Worm (Caenorhabditis elegans) whole organism, L2 larva: Measurements from ENCODE around the gene nhr-127.

Experiments
- lin-11 ChIP-seq: fragments of 150-350 bp; sonication (generic microtip); optimal IDR thresholded peaks from 2 replicates; lab custom pipeline; 2014; ENCODE audit warnings: missing biosample characterization, missing genetic modification characterization, inconsistent platforms, mixed read lengths
- lin-13 ChIP-seq: fragments of 150-350 bp; optimal IDR thresholded peaks from 2 replicates; lab custom pipeline; 2014; ENCODE audit warnings: missing biosample characterization, missing genetic modification reagents, missing genetic modification characterization
- nhr-77 ChIP-seq: fragments of 150-350 bp; optimal IDR thresholded peaks from 2 replicates; lab custom pipeline; 2014; ENCODE audit warnings: missing biosample characterization, missing genetic modification characterization

DNA sequence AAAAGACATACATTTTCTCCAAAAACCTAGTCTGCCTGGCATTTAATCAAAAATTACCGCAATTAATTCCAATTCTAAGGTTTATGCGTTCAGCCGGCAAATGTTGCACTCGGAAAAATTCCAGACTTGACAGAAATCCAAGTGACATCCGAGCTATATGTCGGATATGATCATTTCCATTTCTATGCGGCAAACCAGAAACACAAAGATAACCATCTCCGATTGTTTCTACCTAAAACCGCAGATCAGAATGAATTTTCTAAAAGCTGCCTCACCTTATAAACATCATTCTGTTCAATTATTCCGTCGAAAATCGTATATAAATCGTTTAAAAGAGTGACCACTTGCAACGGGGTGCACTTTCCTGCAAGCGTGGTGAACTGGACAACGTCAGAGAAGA, 10.7 kb upstream of the nhr-127 start:
- TF ChIP-seq lin-11 (tag; lab: Kevin White, UChicago) (no peak), nhr-77 (tag; lab: Kevin White, UChicago) (no peak), lin-13 (no peak)
